Worm (Caenorhabditis elegans): ENCODE results near the gene F41H10.2.

F41H10.2 gene

ce11 chrIV:5354124-5354523, 27.3 kb upstream of the F41H10.2 start, which contains the start of gene Y4C6B.1:
Gene Y4C6B.1 (plus strand): TSS chrIV:5354488.
- TF ChIP-seq C38D4.7 (GFP tag; optimal IDR thresholded peaks at IDR 0.05): no peak
- TF ChIP-seq unc-55 (GFP tag; optimal IDR thresholded peaks at IDR 0.05): no peak
- TF ChIP-seq ttx-3 (tag; optimal IDR thresholded peaks at IDR 0.05): peak; percentile 24
- TF ChIP-seq tbx-2 (tag; optimal IDR thresholded peaks at IDR 0.05): peak; percentile 17
- no peak for TF ChIP-seq elt-2 (tag; optimal IDR thresholded peaks at IDR 0.05)
- no peak for TF ChIP-seq nhr-11 (tag; optimal IDR thresholded peaks at IDR 0.05)

ce11 chrIV:5354564-5354963, 26.9 kb upstream of the F41H10.2 start:
- TF ChIP-seq elt-2 (tag; optimal IDR thresholded peaks at IDR 0.05) (no peak), gmeb-2 (tag; optimal IDR thresholded peaks at IDR 0.05) (no peak), sox-2 (GFP tag; IDR thresholded peaks at IDR 0.05) (no peak), tbx-2 (tag; optimal IDR thresholded peaks at IDR 0.05) (no peak), pag-3 (tag; optimal IDR thresholded peaks at IDR 0.05; ENCODE audit: borderline replicate concordance) (no peak)

ce11 chrIV:5360533-5360932, 20.9 kb upstream of the F41H10.2 start, which contains the start of gene F41H10.5:
Gene F41H10.5 (plus strand): TSS chrIV:5360907.
- TF ChIP-seq ref-2 (tag; optimal IDR thresholded peaks at IDR 0.05) (no peak), ceh-45 (GFP tag; IDR thresholded peaks at IDR 0.05) (no peak), nfya-1 (tag; optimal IDR thresholded peaks at IDR 0.05) (peak; percentile 75), unc-86 (tag; optimal IDR thresholded peaks at IDR 0.05) (no peak), nhr-232 (tag; optimal IDR thresholded peaks at IDR 0.05) (no peak), ceh-9 (tag; optimal IDR thresholded peaks at IDR 0.05) (no peak), pag-3 (tag; optimal IDR thresholded peaks at IDR 0.05; ENCODE audit: borderline replicate concordance) (no peak)

- TF ChIP-seq ref-2 (tag; optimal IDR thresholded peaks at IDR 0.05): peak; percentile 24
- TF ChIP-seq pax-1 (tag; optimal IDR thresholded peaks at IDR 0.05): peak; percentile 65
- TF ChIP-seq hlh-8 (tag; optimal IDR thresholded peaks at IDR 0.05): peak; percentile 36
- peak; percentile 54 for TF ChIP-seq tbx-7 (tag; optimal IDR thresholded peaks at IDR 0.05)
- no peak for TF ChIP-seq mec-3 (tag; optimal IDR thresholded peaks at IDR 0.05; ENCODE audit: borderline replicate concordance)
- peak; percentile 88 for TF ChIP-seq C08G9.2 (tag; optimal IDR thresholded peaks at IDR 0.05)
- peak; percentile 90 for TF ChIP-seq ceh-31 (tag; optimal IDR thresholded peaks at IDR 0.05)
- TF ChIP-seq ets-4 (tag; optimal IDR thresholded peaks at IDR 0.05): peak; percentile 51
- TF ChIP-seq ceh-2 (tag; optimal IDR thresholded peaks at IDR 0.05): peak; percentile 69
- no peak for TF ChIP-seq ceh-48 (tag; optimal IDR thresholded peaks at IDR 0.05)
- TF ChIP-seq ceh-22 (tag; optimal IDR thresholded peaks at IDR 0.05): no peak
- TF ChIP-seq rnt-1 (tag; optimal IDR thresholded peaks at IDR 0.05): peak; percentile 49
- peak; percentile 37 for TF ChIP-seq elt-2 (tag; optimal IDR thresholded peaks at IDR 0.05)
- TF ChIP-seq nfya-1 (tag; optimal IDR thresholded peaks at IDR 0.05): peak; percentile 33
- TF ChIP-seq hlh-30 (tag; optimal IDR thresholded peaks at IDR 0.05; ENCODE audit: insufficient read depth): peak; percentile 82
- TF ChIP-seq pqm-1 (tag; optimal IDR thresholded peaks at IDR 0.05): no peak
- no peak for TF ChIP-seq ceh-24 (tag; optimal IDR thresholded peaks at IDR 0.05)
- no peak for TF ChIP-seq ceh-9 (tag; optimal IDR thresholded peaks at IDR 0.05)
- TF ChIP-seq tbx-2 (tag; optimal IDR thresholded peaks at IDR 0.05): peak; percentile 73
- no peak for TF ChIP-seq pha-2 (tag; optimal IDR thresholded peaks at IDR 0.05)
- no peak for TF ChIP-seq elt-4 (tag; optimal IDR thresholded peaks at IDR 0.05)
- TF ChIP-seq T23F11.4 (GFP tag; optimal IDR thresholded peaks at IDR 0.05): no peak
- peak; percentile 23 for TF ChIP-seq zip-5 (tag; optimal IDR thresholded peaks at IDR 0.05)
Measured at ce11 chrIV:5364135-5364609, 17.3 kb upstream of the F41H10.2 start, which contains the start of the genes hda-6 and F41H10.4. Gene hda-6 (minus strand): TSS chrIV:5364306. Gene F41H10.4 (plus strand): TSS chrIV:5364559.

ce11 chrIV:5366567-5366966, 14.9 kb upstream of the F41H10.2 start, which contains the start of gene sand-1:
Gene sand-1 (plus strand): TSS chrIV:5366867.
- TF ChIP-seq hlh-6 (tag; optimal IDR thresholded peaks at IDR 0.05) (no peak), mec-3 (tag; optimal IDR thresholded peaks at IDR 0.05; ENCODE audit: borderline replicate concordance) (no peak)

Data from whole organism, late embryonic.